Worm (Caenorhabditis elegans) whole organism, L2 larva: ENCODE data around the gene sto-5.

ENCODE experiments used
- C34F6.9 ChIP-seq: fragments of 150-350 bp; optimal IDR thresholded peaks from 2 replicates; lab custom pipeline; 2014; ENCODE audit warnings: missing biosample characterization, missing genetic modification characterization
- F13H6.1 ChIP-seq: sonication (generic microtip); optimal IDR thresholded peaks from 2 replicates; lab custom pipeline; 2016; ENCODE audit warnings: missing genetic modification characterization, missing compliant biosample characterization
- R02D3.7 ChIP-seq: fragments of 150-350 bp; optimal IDR thresholded peaks from 2 replicates; lab custom pipeline; 2014; ENCODE audit warnings: missing biosample characterization, missing genetic modification characterization
- Y55F3AM.14 ChIP-seq: fragments of 200-800 bp; sonication (Bioruptor generic); optimal IDR thresholded peaks from 2 replicates; lab custom pipeline; 2018; ENCODE audit warnings: mild to moderate bottlenecking, missing genetic modification characterization, missing compliant biosample characterization
- ZK546.5 ChIP-seq: sonication (generic microtip); optimal IDR thresholded peaks from 2 replicates; lab custom pipeline; 2017; ENCODE audit warnings: missing biosample characterization, missing genetic modification characterization
- alr-1 ChIP-seq: fragments of 150-350 bp; optimal IDR thresholded peaks from 2 replicates; lab custom pipeline; 2014; ENCODE audit warnings: missing biosample characterization, missing genetic modification characterization
- aly-2 ChIP-seq: fragments of 150-350 bp; optimal IDR thresholded peaks from 2 replicates; lab custom pipeline; 2014; ENCODE audit warnings: missing biosample characterization, missing genetic modification characterization
- ama-1 ChIP-seq: fragments of 150-350 bp; optimal IDR thresholded peaks from 2 replicates; lab custom pipeline; 2018; ENCODE audit warnings: inconsistent platforms
- blmp-1 ChIP-seq: sonication (generic microtip); optimal IDR thresholded peaks from 2 replicates; lab custom pipeline; 2017; ENCODE audit warnings: missing genetic modification characterization, mild to moderate bottlenecking, missing compliant biosample characterization, antibody characterized with exemption, moderate library complexity; ENCODE audit not compliant: insufficient read depth
- ceh-16 ChIP-seq: fragments of 150-350 bp; optimal IDR thresholded peaks from 2 replicates; lab custom pipeline; 2014; ENCODE audit warnings: missing biosample characterization, missing genetic modification characterization
- ceh-82 ChIP-seq: fragments of 150-350 bp; optimal IDR thresholded peaks from 2 replicates; lab custom pipeline; 2014; ENCODE audit warnings: missing biosample characterization, missing genetic modification characterization
- crh-2 ChIP-seq: sonication (generic microtip); optimal IDR thresholded peaks from 2 replicates; lab custom pipeline; 2017; ENCODE audit warnings: missing biosample characterization, missing genetic modification characterization
- dmd-4 ChIP-seq: sonication (generic microtip); optimal IDR thresholded peaks from 2 replicates; lab custom pipeline; 2017; ENCODE audit warnings: missing biosample characterization, missing genetic modification characterization
- egl-27 ChIP-seq: sonication (generic microtip); optimal IDR thresholded peaks from 3 replicates; lab custom pipeline; 2017; ENCODE audit warnings: missing biosample characterization, missing genetic modification reagents, missing genetic modification characterization
- elt-1 ChIP-seq: fragments of 150-350 bp; optimal IDR thresholded peaks from 2 replicates; lab custom pipeline; 2014; ENCODE audit warnings: missing biosample characterization, missing genetic modification characterization
- elt-3 ChIP-seq: sonication (generic microtip); optimal IDR thresholded peaks from 2 replicates; lab custom pipeline; 2017; ENCODE audit warnings: missing biosample characterization, missing genetic modification characterization
- fos-1 ChIP-seq: fragments of 150-350 bp; optimal IDR thresholded peaks from 2 replicates; lab custom pipeline; 2014; ENCODE audit warnings: missing biosample characterization, missing genetic modification characterization
- gmeb-1 ChIP-seq: fragments of 150-350 bp; optimal IDR thresholded peaks from 2 replicates; lab custom pipeline; 2014; ENCODE audit warnings: missing biosample characterization, missing genetic modification characterization
- lin-11 ChIP-seq: fragments of 150-350 bp; sonication (generic microtip); optimal IDR thresholded peaks from 2 replicates; lab custom pipeline; 2014; ENCODE audit warnings: missing biosample characterization, missing genetic modification characterization, inconsistent platforms, mixed read lengths
- lin-13 ChIP-seq: fragments of 150-350 bp; optimal IDR thresholded peaks from 2 replicates; lab custom pipeline; 2014; ENCODE audit warnings: missing biosample characterization, missing genetic modification reagents, missing genetic modification characterization
- lin-39 ChIP-seq: fragments of 150-350 bp; optimal IDR thresholded peaks from 2 replicates; lab custom pipeline; 2014; ENCODE audit warnings: missing biosample characterization, missing genetic modification reagents, missing genetic modification characterization
- lsy-2 ChIP-seq, 2 experiments: fragments of 150-350 bp in 1 of 2; sonication (generic microtip) in 1 of 2; optimal IDR thresholded peaks; 2 replicates each; lab custom pipeline; 2014 to 2017; ENCODE audit warnings: missing biosample characterization in 2 of 2, missing genetic modification characterization in 2 of 2
- mab-5 ChIP-seq: fragments of 150-350 bp; optimal IDR thresholded peaks from 2 replicates; lab custom pipeline; 2014; ENCODE audit warnings: missing biosample characterization, missing genetic modification characterization
- mbf-1 ChIP-seq: sonication (generic microtip); optimal IDR thresholded peaks from 2 replicates; lab custom pipeline; 2017; ENCODE audit warnings: missing biosample characterization, missing genetic modification characterization
- mdl-1 ChIP-seq, 2 experiments: fragments of 150-350 bp in 1 of 2; sonication (generic microtip) in 1 of 2; optimal IDR thresholded peaks; 2 replicates each; lab custom pipeline; 2017; ENCODE audit warnings: missing biosample characterization in 2 of 2, missing genetic modification characterization in 2 of 2
- nhr-10 ChIP-seq: sonication (generic microtip); optimal IDR thresholded peaks from 2 replicates; lab custom pipeline; 2017; ENCODE audit warnings: missing biosample characterization, missing genetic modification characterization
- nhr-11 ChIP-seq: fragments of 150-350 bp; optimal IDR thresholded peaks from 2 replicates; lab custom pipeline; 2014; ENCODE audit warnings: missing biosample characterization, missing genetic modification characterization
- nhr-12 ChIP-seq: fragments of 150-350 bp; optimal IDR thresholded peaks from 2 replicates; lab custom pipeline; 2014; ENCODE audit warnings: missing biosample characterization, missing genetic modification characterization
- nhr-129 ChIP-seq: fragments of 150-350 bp; optimal IDR thresholded peaks from 2 replicates; lab custom pipeline; 2014; ENCODE audit warnings: missing biosample characterization, missing genetic modification characterization
- nhr-21 ChIP-seq: fragments of 150-350 bp; optimal IDR thresholded peaks from 2 replicates; lab custom pipeline; 2014; ENCODE audit warnings: missing biosample characterization, missing genetic modification characterization
- nhr-23 ChIP-seq: fragments of 150-350 bp; optimal IDR thresholded peaks from 2 replicates; lab custom pipeline; 2014; ENCODE audit warnings: missing biosample characterization, missing genetic modification reagents, missing genetic modification characterization
- nhr-237 ChIP-seq: fragments of 150-350 bp; optimal IDR thresholded peaks from 2 replicates; lab custom pipeline; 2014; ENCODE audit warnings: missing biosample characterization, missing genetic modification characterization
- nhr-25 ChIP-seq: fragments of 150-350 bp; sonication (generic microtip); optimal IDR thresholded peaks from 3 replicates; lab custom pipeline; 2014; ENCODE audit warnings: missing biosample characterization, missing genetic modification characterization
- nhr-6 ChIP-seq: fragments of 150-350 bp; optimal IDR thresholded peaks from 2 replicates; lab custom pipeline; 2014; ENCODE audit warnings: missing biosample characterization, missing genetic modification characterization
- nhr-77 ChIP-seq: fragments of 150-350 bp; optimal IDR thresholded peaks from 2 replicates; lab custom pipeline; 2014; ENCODE audit warnings: missing biosample characterization, missing genetic modification characterization
- peb-1 ChIP-seq: fragments of 150-350 bp; optimal IDR thresholded peaks from 2 replicates; lab custom pipeline; 2014; ENCODE audit warnings: missing biosample characterization, missing genetic modification characterization
- sem-4 ChIP-seq: fragments of 150-350 bp; optimal IDR thresholded peaks from 2 replicates; lab custom pipeline; 2014; ENCODE audit warnings: missing biosample characterization, missing genetic modification reagents, missing genetic modification characterization
- skn-1 ChIP-seq: sonication (generic microtip); optimal IDR thresholded peaks from 2 replicates; lab custom pipeline; 2017; ENCODE audit warnings: missing biosample characterization, missing genetic modification characterization
- sma-3 ChIP-seq: sonication (generic microtip); optimal IDR thresholded peaks from 2 replicates; lab custom pipeline; 2016; ENCODE audit warnings: missing genetic modification reagents, missing genetic modification characterization, missing compliant biosample characterization
- sma-9 ChIP-seq, 2 experiments: fragments of 150-350 bp in 1 of 2; sonication (generic microtip) in 1 of 2; optimal IDR thresholded peaks; 2 replicates each; lab custom pipeline; 2014 to 2016; ENCODE audit warnings: missing genetic modification characterization in 2 of 2, mild to moderate bottlenecking in 1 of 2, missing biosample characterization in 1 of 2, missing compliant biosample characterization in 1 of 2, missing genetic modification reagents in 1 of 2, moderate library complexity in 1 of 2
- snpc-4 ChIP-seq: fragments of 150-350 bp; optimal IDR thresholded peaks from 2 replicates; lab custom pipeline; 2014; ENCODE audit warnings: missing biosample characterization, missing genetic modification characterization
- unc-39 ChIP-seq: fragments of 150-350 bp; optimal IDR thresholded peaks from 2 replicates; lab custom pipeline; 2014; ENCODE audit warnings: missing biosample characterization, missing genetic modification characterization
- unc-55 ChIP-seq: fragments of 150-350 bp; sonication (generic microtip); optimal IDR thresholded peaks from 3 replicates; lab custom pipeline; 2014; ENCODE audit warnings: missing biosample characterization, missing genetic modification reagents, missing genetic modification characterization
- unc-62 ChIP-seq: fragments of 150-350 bp; optimal IDR thresholded peaks from 2 replicates; lab custom pipeline; 2014; ENCODE audit warnings: missing biosample characterization, missing genetic modification reagents, missing genetic modification characterization
- zag-1 ChIP-seq: fragments of 150-350 bp; optimal IDR thresholded peaks from 2 replicates; lab custom pipeline; 2014; ENCODE audit warnings: missing biosample characterization, missing genetic modification characterization
- ztf-1 ChIP-seq: fragments of 200-800 bp; sonication (Bioruptor generic); conservative IDR thresholded peaks from 2 replicates; pipeline ENCODE4 v1.3.6; 2022; ENCODE audit warnings: missing genetic modification characterization, missing compliant biosample characterization
- ztf-11 ChIP-seq: sonication (generic microtip); optimal IDR thresholded peaks from 2 replicates; lab custom pipeline; 2017; ENCODE audit warnings: missing biosample characterization, missing genetic modification characterization
- ztf-4 ChIP-seq: fragments of 150-350 bp; optimal IDR thresholded peaks from 2 replicates; lab custom pipeline; 2014; ENCODE audit warnings: missing biosample characterization, missing genetic modification characterization

sto-5 gene

DNA sequence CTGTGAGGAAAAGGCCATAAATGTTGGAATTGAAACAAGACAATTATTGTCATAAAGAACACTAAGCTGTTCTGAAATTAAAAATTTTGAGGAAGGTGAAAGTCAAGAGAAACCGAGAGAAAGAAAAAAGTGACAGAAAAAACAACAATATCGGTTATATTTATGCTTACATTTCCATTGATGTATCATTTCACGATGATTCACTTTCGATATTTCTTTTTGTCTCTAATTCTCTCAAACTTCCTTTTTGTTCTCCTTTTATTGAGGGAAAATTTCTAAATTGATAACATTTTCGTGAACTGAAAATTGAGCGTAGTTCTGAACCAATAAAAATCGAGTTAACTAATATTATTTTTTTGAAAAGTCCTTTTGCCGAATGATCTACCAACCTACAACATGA, 10.3 kb downstream of the sto-5 start:
- TF ChIP-seq nhr-25 (peak; percentile 18), fos-1 (tag; lab: Kevin White, UChicago) (peak; percentile 84), blmp-1 (peak; percentile 4), nhr-23 (tag; lab: Kevin White, UChicago) (no peak), nhr-6 (tag; lab: Kevin White, UChicago) (no peak)

DNA sequence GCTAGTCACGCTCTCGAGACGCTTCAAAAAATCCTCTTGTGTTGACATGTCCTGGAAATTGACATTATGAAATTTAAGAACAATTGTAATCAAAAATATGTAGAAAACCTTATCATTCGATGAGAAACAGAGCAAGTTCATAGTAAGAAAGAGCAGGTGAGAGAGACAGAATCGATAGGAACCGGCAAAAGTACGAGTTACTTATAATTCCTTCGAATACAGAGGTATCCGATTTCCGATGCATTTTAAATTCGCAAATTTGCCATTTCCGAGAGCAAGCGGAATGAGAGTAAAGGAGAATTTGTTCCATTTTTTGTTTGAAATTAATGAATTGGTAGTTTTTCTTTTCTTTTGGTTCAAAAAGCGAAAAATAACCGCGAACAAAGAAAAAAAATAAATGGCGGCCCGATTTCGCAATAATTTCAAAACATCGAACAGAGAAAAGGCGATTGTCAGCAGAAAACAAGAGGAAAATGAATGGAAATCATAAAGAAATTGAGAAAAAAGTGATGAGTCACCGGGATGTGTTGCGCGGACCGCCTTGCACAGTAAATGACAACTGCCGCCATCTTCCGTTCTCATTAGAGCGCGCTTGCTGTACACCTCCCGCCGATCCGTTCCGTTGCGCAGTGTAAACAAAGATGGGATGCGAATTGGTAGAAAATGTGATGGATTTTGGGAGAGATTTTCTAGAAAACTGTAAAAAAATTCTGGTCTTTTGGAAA, 11.5 kb downstream of the sto-5 start, which contains the start of gene cas-1:
cas-1 (minus strand) TSS at position 51 of the 725 bp plus-strand sequence.
- TF ChIP-seq C34F6.9 (tag; lab: Kevin White, UChicago) (peak; percentile 45), ceh-82 (tag; lab: Kevin White, UChicago) (no peak), mab-5 (tag; lab: Kevin White, UChicago) (no peak), nhr-10 (tag; lab: Kevin White, UChicago) (no peak), unc-39 (no peak), nhr-12 (tag; lab: Kevin White, UChicago) (no peak), nhr-129 (tag; lab: Kevin White, UChicago) (peak; percentile 49), nhr-23 (tag; lab: Kevin White, UChicago) (no peak), nhr-6 (tag; lab: Kevin White, UChicago) (no peak), crh-2 (tag; lab: Kevin White, UChicago) (no peak), ztf-1 (no peak), ZK546.5 (no peak), snpc-4 (no peak), R02D3.7 (tag; lab: Kevin White, UChicago) (no peak), sem-4 (no peak), skn-1 (tag; lab: Kevin White, UChicago) (no peak), gmeb-1 (no peak), mdl-1 (tag; optimal IDR thresholded peaks at IDR 0.05; lab: Kevin White, UChicago) (no peak), peb-1 (no peak), zag-1 (tag; lab: Kevin White, UChicago) (no peak), elt-1 (tag; lab: Kevin White, UChicago) (no peak), ztf-11 (no peak), lin-39 (tag; lab: Kevin White, UChicago) (no peak), nhr-11 (tag; lab: Kevin White, UChicago) (no peak), ama-1 (lab: Kevin White, UChicago) (no peak), unc-62 (GFP tag; lab: Kevin White, UChicago) (no peak), nhr-77 (tag; lab: Kevin White, UChicago) (no peak), lin-13 (GFP tag; lab: Kevin White, UChicago) (no peak), ceh-16 (tag; lab: Kevin White, UChicago) (peak; percentile 40), F13H6.1 (tag; lab: Kevin White, UChicago) (peak; percentile 14), Y55F3AM.14 (GFP tag; lab: Kevin White, UChicago) (no peak), aly-2 (tag; lab: Kevin White, UChicago) (no peak), sma-9 (GFP tag; optimal IDR thresholded peaks at IDR 0.05; lab: Kevin White, UChicago) (no peak), sma-9 (tag; optimal IDR thresholded peaks at IDR 0.05; lab: Kevin White, UChicago) (no peak), egl-27 (tag; lab: Kevin White, UChicago) (no peak), dmd-4 (tag; lab: Kevin White, UChicago) (no peak), nhr-25 (peak; percentile 3), elt-3 (tag; lab: Kevin White, UChicago) (no peak), unc-55 (GFP tag; lab: Kevin White, UChicago) (peak; percentile 38), lsy-2 (tag; optimal IDR thresholded peaks at IDR 0.05; lab: Kevin White, UChicago) (peak in 1 of 2 experiments; percentile 20), ztf-4 (tag; lab: Kevin White, UChicago) (no peak), nhr-237 (no peak), sma-3 (GFP tag; lab: Kevin White, UChicago) (peak; percentile 28), mbf-1 (no peak), fos-1 (tag; lab: Kevin White, UChicago) (peak; percentile 64), nhr-21 (tag; lab: Kevin White, UChicago) (peak; percentile 16), blmp-1 (no peak), alr-1 (tag; lab: Kevin White, UChicago) (no peak), lin-11 (tag; lab: Kevin White, UChicago) (no peak)
